Worm (Caenorhabditis elegans): ENCODE data around the gene txt-8.
A peak's percentile ranks its signal among the peaks of the same experiment; 100 is the strongest.

Gene txt-8

ce11 chrV:18444118-18444517 is 30.0 kb downstream of the txt-8 start, which contains the start of gene ZK228.1:
Gene ZK228.1 (plus strand): TSS chrV:18444418.
- no peak for TF ChIP-seq lin-14 (GFP tag; optimal IDR thresholded peaks at IDR 0.05)
- TF ChIP-seq jun-1 (tag; optimal IDR thresholded peaks at IDR 0.05): no peak
- no peak for TF ChIP-seq egl-27 (tag; optimal IDR thresholded peaks at IDR 0.05)
- TF ChIP-seq sptf-1 (tag; optimal IDR thresholded peaks at IDR 0.05): no peak
- no peak for TF ChIP-seq ztf-4 (tag; optimal IDR thresholded peaks at IDR 0.05)

- TF ChIP-seq fkh-8 (tag; optimal IDR thresholded peaks at IDR 0.05) (no peak), lin-15B (tag; optimal IDR thresholded peaks at IDR 0.05) (no peak), efl-3 (GFP tag; optimal IDR thresholded peaks at IDR 0.05) (no peak), C16A3.4 (tag; optimal IDR thresholded peaks at IDR 0.05) (no peak), unc-30 (tag; optimal IDR thresholded peaks at IDR 0.05) (no peak), jun-1 (tag; optimal IDR thresholded peaks at IDR 0.05) (no peak), sup-37 (GFP tag; optimal IDR thresholded peaks at IDR 0.05) (no peak), ceh-90 (tag; optimal IDR thresholded peaks at IDR 0.05) (no peak), nhr-237 (tag; optimal IDR thresholded peaks at IDR 0.05) (no peak), lsy-2 (tag; optimal IDR thresholded peaks at IDR 0.05) (no peak), mep-1 (tag; optimal IDR thresholded peaks at IDR 0.05) (no peak), lin-14 (GFP tag; optimal IDR thresholded peaks at IDR 0.05) (no peak), sptf-1 (tag; optimal IDR thresholded peaks at IDR 0.05) (no peak)
Observed at ce11 chrV:18456574-18456973, 42.4 kb downstream of the txt-8 start, which contains the start of gene ZK228.10. Gene ZK228.10 (plus strand): TSS chrV:18456874.

- TF ChIP-seq pax-3 (tag; optimal IDR thresholded peaks at IDR 0.05) (no peak), elt-2 (tag; optimal IDR thresholded peaks at IDR 0.05) (peak; percentile 93), elt-3 (tag; optimal IDR thresholded peaks at IDR 0.05) (peak in 3 of 6 experiments; percentile 10 to 40 (median 20)), nhr-90 (tag; optimal IDR thresholded peaks at IDR 0.05; ENCODE audit: poor library complexity) (no peak), nhr-84 (tag; optimal IDR thresholded peaks at IDR 0.05) (no peak), nhr-20 (tag; optimal IDR thresholded peaks at IDR 0.05) (peak; percentile 30), nhr-85 (tag) (no peak), unc-30 (tag; optimal IDR thresholded peaks at IDR 0.05) (no peak)
Observed at ce11 chrV:18461200-18461728, 47.1 kb downstream of the txt-8 start, which contains the start of gene ZK228.3. Gene ZK228.3 (minus strand): TSS chrV:18461250.

- TF ChIP-seq elt-2 (tag; optimal IDR thresholded peaks at IDR 0.05): peak; percentile 55
- TF ChIP-seq pqm-1 (tag; optimal IDR thresholded peaks at IDR 0.05): peak; percentile 6
- TF ChIP-seq ztf-11 (tag; optimal IDR thresholded peaks at IDR 0.05): no peak
Observed at ce11 chrV:18462365-18462837, 48.2 kb downstream of the txt-8 start, which contains the start of gene ZK228.4. Gene ZK228.4 (plus strand): TSS chrV:18462787.
